Worm (Caenorhabditis elegans) whole organism, midembryonic: ENCODE measurements around the gene best-2.
A peak's percentile ranks its signal among the peaks of the same experiment; 100 is the strongest.

Experiments
- T22C8.4 ChIP-seq: fragments of 200-800 bp; sonication (Bioruptor generic); IDR thresholded peaks from 2 replicates; pipeline ENCODE4 v1.3.6; 2022; ENCODE audit warnings: missing genetic modification characterization, missing compliant biosample characterization
- cog-1 ChIP-seq: sonication (generic microtip); optimal IDR thresholded peaks from 2 replicates; lab custom pipeline; 2016; ENCODE audit warnings: missing genetic modification characterization, missing compliant biosample characterization
- flt-1 ChIP-seq: fragments of 200-800 bp; sonication (Bioruptor generic); IDR thresholded peaks from 2 replicates; pipeline ENCODE4 v1.3.6; 2022; ENCODE audit warnings: missing genetic modification characterization, missing compliant biosample characterization
- klf-2 ChIP-seq: fragments of 200-800 bp; sonication (Bioruptor generic); conservative IDR thresholded peaks from 2 replicates; pipeline ENCODE4 v1.3.6; 2022; ENCODE audit warnings: missing genetic modification reagents, missing genetic modification characterization, missing compliant biosample characterization
- med-1 ChIP-seq: sonication (generic microtip); optimal IDR thresholded peaks from 2 replicates; lab custom pipeline; 2017; ENCODE audit warnings: missing genetic modification characterization, mild to moderate bottlenecking, missing compliant biosample characterization, antibody characterized with exemption, missing genetic modification reagents; ENCODE audit not compliant: insufficient read depth
- ref-1 ChIP-seq: fragments of 200-800 bp; sonication (Bioruptor generic); conservative IDR thresholded peaks from 2 replicates; pipeline ENCODE4 v1.3.6; 2022; ENCODE audit warnings: missing genetic modification reagents, missing genetic modification characterization, missing compliant biosample characterization
- tab-1 ChIP-seq: fragments of 200-800 bp; sonication (Bioruptor generic); IDR thresholded peaks from 2 replicates; pipeline ENCODE4 v1.3.6; 2022; ENCODE audit warnings: missing genetic modification characterization, missing compliant biosample characterization
- ztf-23 ChIP-seq: fragments of 200-800 bp; sonication (Bioruptor generic); IDR thresholded peaks from 2 replicates; pipeline ENCODE4 v1.3.6; 2022; ENCODE audit warnings: missing genetic modification reagents, missing genetic modification characterization, missing compliant biosample characterization
- ztf-29 ChIP-seq: fragments of 200-800 bp; sonication (Bioruptor generic); IDR thresholded peaks from 2 replicates; pipeline ENCODE4 v1.3.6; 2022; ENCODE audit warnings: missing genetic modification reagents, missing genetic modification characterization, missing compliant biosample characterization

best-2 gene

DNA sequence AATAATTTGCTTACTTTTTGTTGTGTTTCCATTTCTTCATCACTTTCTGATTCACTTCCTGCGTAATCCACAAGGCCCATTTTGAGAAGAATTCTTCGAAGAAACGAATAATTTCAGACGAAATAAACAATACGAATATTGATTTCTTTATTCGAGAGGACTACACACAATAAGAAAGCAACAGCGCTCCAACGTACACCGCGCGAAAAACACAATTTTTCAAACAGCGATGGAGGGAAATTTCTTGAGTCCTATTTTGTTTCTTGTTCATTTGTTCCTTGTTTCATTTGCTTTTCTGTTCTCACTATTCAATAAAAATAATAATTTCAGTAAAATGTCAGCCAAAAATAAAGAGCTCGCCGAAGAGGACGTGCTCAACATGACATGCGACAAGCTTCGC, 19.2 kb downstream of the best-2 start, which contains the start of the genes prcc-1 and C39E9.12:
prcc-1 (minus strand) TSS at position 119 of the 400 bp plus-strand sequence.
C39E9.12 (plus strand) TSS at position 331 of the 400 bp plus-strand sequence.
- TF ChIP-seq flt-1 (GFP tag; lab: Robert Waterston, UW) (no peak), T22C8.4 (GFP tag; lab: Robert Waterston, UW) (peak; percentile 75)

DNA sequence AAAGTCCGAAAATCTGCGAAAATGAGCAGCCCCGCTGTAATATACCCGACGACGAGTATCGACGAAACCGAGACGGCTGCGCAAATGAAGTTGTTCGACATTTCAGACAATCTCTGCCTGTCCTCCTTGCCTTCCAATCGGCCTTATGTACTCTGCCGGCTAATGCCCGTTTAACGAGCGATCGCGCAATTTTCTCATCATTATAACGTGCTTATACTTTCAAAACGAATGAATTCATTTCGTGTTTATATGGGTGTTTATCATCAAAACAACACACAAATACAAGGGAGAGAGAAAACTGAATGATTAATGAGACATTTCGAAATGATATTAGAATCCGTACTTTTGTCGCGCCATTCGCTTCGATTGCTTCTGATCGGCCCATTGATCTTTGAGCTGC, 21.9 kb downstream of the best-2 start, which contains the start of gene col-132:
col-132 (minus strand) TSS at position 101 of the 400 bp plus-strand sequence.
- TF ChIP-seq cog-1 (tag; lab: Kevin White, UChicago) (no peak), ztf-23 (GFP tag; lab: Robert Waterston, UW) (no peak), flt-1 (GFP tag; lab: Robert Waterston, UW) (no peak), tab-1 (GFP tag; lab: Robert Waterston, UW) (no peak), klf-2 (GFP tag; lab: Robert Waterston, UW) (no peak)

DNA sequence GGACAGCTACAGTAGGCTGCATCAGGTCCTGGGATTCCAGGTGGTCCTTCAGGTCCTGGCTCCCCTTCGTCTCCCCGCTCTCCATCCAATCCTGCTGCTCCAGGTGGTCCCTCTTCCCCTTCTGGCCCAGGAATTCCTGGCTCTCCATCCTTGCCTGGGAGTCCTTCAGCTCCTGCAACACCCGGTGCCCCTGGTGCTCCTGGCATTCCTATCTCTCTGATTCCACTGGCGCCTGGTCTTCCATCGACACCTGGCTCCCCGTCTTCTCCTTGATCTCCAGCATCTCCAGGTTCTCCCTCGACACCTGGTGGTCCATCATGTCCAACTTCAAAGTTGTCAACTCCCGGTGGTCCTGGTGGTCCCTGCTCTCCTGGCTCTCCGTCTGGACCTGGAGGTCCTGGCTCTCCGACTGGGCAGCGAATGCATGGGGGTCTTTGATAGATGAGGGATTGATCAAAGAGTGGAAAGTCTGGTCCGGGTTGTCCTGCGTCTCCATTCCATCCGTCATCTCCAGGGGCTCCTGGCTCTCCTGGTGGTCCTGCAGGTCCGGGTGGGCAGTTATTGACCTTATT, 23.1 kb downstream of the best-2 start:
- TF ChIP-seq cog-1 (tag; lab: Kevin White, UChicago) = no peak
- 0 out of 2 replicates have a peak, but pooled peaks have one; percentile 47 for TF ChIP-seq tab-1 (GFP tag; lab: Robert Waterston, UW)

DNA sequence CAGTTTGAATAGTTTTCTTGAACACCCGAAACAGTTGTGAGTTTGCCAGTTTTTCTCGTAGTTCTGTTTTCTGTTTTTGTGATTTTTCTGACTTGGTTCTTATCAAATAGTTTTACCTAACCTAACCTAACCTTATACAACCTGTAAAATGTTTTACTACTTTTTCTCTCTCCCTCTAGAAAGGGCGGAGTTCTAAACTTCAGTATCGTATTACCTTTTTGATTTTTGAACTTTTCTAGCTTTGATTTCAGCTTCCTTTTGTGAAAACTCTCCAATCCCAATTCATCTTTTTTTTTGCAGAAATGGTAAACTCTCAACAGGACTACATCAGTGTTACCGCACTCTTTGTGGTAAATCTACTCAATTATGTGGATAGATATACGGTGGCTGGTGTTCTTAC, 26.2 kb downstream of the best-2 start, which contains the start of gene spin-2:
spin-2 (plus strand) TSS at position 301 of the 400 bp plus-strand sequence.
- no peak for TF ChIP-seq ref-1 (GFP tag; lab: Robert Waterston, UW)
- no peak for TF ChIP-seq flt-1 (GFP tag; lab: Robert Waterston, UW)
- TF ChIP-seq cog-1 (tag; lab: Kevin White, UChicago) = no peak
- no peak for TF ChIP-seq ztf-29
- TF ChIP-seq tab-1 (GFP tag; lab: Robert Waterston, UW) = no peak
- no peak for TF ChIP-seq med-1
- TF ChIP-seq ztf-23 (GFP tag; lab: Robert Waterston, UW) = no peak
- no peak for TF ChIP-seq T22C8.4 (GFP tag; lab: Robert Waterston, UW)
- TF ChIP-seq klf-2 (GFP tag; lab: Robert Waterston, UW) = no peak

DNA sequence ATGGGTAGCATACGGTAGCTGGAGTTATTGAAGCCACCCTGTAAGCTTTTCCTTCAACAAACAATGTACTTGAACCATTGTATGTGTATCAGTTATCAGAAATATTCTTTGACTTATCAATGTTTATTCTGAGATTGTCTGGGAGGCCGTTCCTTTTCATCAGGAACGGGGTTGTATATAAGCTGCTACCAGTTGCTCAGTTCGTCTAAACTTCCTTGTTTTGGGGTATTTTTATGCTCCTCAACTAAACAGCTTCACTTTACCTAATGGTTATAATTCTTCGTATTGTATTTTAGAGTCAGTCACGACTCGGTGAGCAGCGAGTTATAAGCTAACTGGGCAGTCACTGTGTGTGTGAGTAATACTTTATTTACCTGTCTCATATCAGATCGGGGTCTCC, 27.2 kb downstream of the best-2 start:
- TF ChIP-seq T22C8.4 (GFP tag; lab: Robert Waterston, UW) (no peak), ztf-29 (no peak)

DNA sequence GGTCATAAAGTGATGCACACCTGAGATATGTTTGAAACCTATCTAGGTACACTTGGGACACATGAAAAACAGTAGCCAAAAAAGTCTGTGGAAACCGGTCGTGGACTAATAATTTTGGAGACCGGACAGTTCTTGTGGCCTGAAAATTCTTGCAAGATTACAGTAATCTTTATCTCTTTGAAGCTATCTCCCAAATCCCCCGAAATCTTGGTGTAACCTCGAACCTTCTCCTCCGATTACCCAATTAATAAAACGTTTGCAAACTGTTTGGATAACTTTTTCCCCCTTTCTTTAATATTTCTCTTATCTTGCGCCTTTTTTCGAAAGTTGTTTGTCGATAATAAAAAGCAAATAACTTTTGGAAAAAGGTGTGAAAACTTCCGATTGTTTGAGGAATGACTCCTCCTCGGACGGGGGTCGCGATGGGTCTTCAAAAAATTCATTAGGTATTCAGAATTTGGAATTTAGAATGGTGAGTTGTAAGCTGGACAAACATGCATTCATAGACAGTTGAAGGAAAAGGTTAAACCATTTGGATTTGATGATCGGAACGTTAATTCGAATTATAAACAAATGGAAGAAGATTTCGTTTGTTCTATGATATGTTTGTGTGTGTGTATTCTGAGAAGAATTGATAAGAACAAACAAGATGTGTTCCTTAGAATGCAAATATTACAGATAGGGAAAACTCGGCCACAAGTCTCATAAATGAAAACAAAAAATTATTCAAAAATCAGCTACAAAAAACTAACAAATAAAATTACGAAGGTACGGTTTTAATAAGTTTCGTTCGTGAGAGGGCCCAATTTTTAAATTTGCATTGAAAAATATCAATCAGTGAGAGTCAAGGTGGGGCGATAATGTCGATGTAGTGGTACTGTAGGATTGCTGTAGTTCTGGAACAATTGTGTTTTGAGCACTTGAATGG, 29.8 kb downstream of the best-2 start:
- no peak for TF ChIP-seq klf-2 (GFP tag; lab: Robert Waterston, UW)
- TF ChIP-seq ref-1 (GFP tag; lab: Robert Waterston, UW) = no peak
- TF ChIP-seq cog-1 (tag; lab: Kevin White, UChicago) = no peak
- TF ChIP-seq flt-1 (GFP tag; lab: Robert Waterston, UW) = no peak

DNA sequence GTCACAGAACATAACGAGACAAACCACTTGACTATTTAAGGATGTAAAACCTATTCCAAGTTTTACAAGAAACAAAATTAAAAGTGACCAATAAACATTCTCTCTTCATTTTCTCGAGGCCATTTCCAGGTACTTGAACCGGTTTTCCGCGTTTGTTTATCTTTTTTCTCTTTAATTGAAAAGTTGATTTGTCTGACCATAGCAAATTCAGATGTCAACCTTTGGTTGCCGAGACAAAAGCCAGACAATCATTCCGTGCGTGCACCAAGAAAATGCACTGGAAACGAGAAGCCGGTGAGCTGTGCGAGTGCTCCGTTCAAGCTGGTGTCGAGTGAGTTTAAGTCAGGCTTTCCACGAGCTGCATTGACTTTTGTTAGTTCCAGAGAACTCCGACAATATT, 30.8 kb downstream of the best-2 start:
- TF ChIP-seq flt-1 (GFP tag; lab: Robert Waterston, UW) (no peak), klf-2 (GFP tag; lab: Robert Waterston, UW) (no peak), cog-1 (tag; lab: Kevin White, UChicago) (no peak), ref-1 (GFP tag; lab: Robert Waterston, UW) (no peak), T22C8.4 (GFP tag; lab: Robert Waterston, UW) (no peak), med-1 (no peak), ztf-29 (no peak), ztf-23 (GFP tag; lab: Robert Waterston, UW) (no peak), tab-1 (GFP tag; lab: Robert Waterston, UW) (no peak)

DNA sequence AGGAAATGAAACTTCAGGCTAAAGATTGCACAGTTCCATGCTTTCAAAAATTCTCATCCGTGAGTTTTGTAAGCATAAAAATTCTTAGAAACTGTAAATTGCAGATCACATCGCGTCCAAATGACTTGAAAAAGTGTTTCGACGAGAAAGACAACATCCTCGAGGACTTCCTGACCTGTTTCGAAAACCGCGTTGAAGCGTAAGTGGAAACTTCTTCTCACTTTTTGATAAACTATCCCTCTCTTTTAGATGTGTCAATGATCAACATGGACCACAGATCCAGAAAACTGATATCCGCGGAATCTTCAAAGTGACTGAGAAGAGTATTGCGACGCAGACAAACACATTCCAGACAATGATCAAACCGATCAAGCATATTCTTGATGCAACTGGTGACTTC, 32.0 kb downstream of the best-2 start:
- TF ChIP-seq ztf-29 (no peak), T22C8.4 (GFP tag; lab: Robert Waterston, UW) (no peak), tab-1 (GFP tag; lab: Robert Waterston, UW) (no peak), klf-2 (GFP tag; lab: Robert Waterston, UW) (no peak), ref-1 (GFP tag; lab: Robert Waterston, UW) (no peak), flt-1 (GFP tag; lab: Robert Waterston, UW) (no peak), cog-1 (tag; lab: Kevin White, UChicago) (no peak), ztf-23 (GFP tag; lab: Robert Waterston, UW) (no peak), med-1 (no peak)

DNA sequence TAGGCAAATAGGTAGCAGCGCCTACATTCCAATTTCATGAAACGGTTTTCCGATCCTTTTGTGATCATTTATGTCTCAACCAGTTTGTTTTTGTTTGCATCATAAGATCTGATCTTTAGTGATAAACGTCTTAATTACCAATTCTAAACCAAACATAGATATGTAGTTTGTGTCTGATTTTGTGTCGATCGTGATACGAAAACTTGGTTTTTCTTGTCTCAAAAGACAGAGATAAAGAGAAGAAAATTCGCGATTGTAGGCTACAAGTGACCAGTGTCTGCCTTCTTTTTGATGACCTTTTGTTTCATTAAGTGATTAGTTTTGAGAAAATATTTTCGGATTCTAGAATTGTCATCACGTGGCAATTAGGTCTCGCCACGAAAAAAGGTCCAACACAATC, 32.7 kb downstream of the best-2 start:
- TF ChIP-seq tab-1 (GFP tag; lab: Robert Waterston, UW) (no peak), med-1 (no peak), cog-1 (tag; lab: Kevin White, UChicago) (no peak), klf-2 (GFP tag; lab: Robert Waterston, UW) (no peak), T22C8.4 (GFP tag; lab: Robert Waterston, UW) (no peak), ztf-29 (no peak), flt-1 (GFP tag; lab: Robert Waterston, UW) (no peak), ztf-23 (GFP tag; lab: Robert Waterston, UW) (no peak), ref-1 (GFP tag; lab: Robert Waterston, UW) (no peak)

DNA sequence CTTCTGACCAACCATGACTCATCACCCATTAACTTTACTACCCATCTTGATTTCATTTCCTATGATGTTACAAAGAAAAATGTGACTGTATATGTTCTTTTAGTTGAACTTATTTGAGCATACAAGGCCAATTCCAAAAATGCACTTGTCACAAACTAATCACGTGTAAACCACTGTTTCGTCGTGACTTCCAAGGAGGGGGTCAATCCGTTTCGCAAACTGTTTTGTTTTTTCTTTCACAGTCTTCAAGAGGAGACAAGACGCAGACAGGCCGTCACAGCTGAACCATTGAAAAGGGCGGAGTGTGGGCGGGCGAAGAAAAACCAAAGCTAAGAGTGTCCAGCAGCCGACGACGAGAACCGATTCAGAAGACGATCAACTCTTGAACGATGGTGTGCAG, 33.8 kb downstream of the best-2 start, which contains the start of gene C39E9.8:
C39E9.8 (plus strand) TSS at position 328 of the 400 bp plus-strand sequence.
- no peak for TF ChIP-seq tab-1 (GFP tag; lab: Robert Waterston, UW)
- no peak for TF ChIP-seq ztf-23 (GFP tag; lab: Robert Waterston, UW)
